Worm (Caenorhabditis elegans): ENCODE data around the gene K09A9.6.

ce11 chrX:15598661-15599384 lies 21.8 kb downstream of the K09A9.6 start:
- no peak for TF ChIP-seq pat-9 (tag; optimal IDR thresholded peaks at IDR 0.05)
- no peak for TF ChIP-seq ceh-22 (tag; optimal IDR thresholded peaks at IDR 0.05)
- no peak for TF ChIP-seq hlh-13 (GFP tag; optimal IDR thresholded peaks at IDR 0.05)
- no peak for TF ChIP-seq hlh-30 (tag; optimal IDR thresholded peaks at IDR 0.05; ENCODE audit: insufficient read depth)
- no peak for TF ChIP-seq fax-1 (tag; optimal IDR thresholded peaks at IDR 0.05)
- no peak for TF ChIP-seq pqm-1 (tag; optimal IDR thresholded peaks at IDR 0.05)
- no peak for TF ChIP-seq Y22D7AL.16 (tag; optimal IDR thresholded peaks at IDR 0.05)
- no peak for TF ChIP-seq tbx-7 (tag; optimal IDR thresholded peaks at IDR 0.05)
- no peak for TF ChIP-seq ceh-24 (tag; optimal IDR thresholded peaks at IDR 0.05)
- no peak for TF ChIP-seq K09A11.1 (tag; optimal IDR thresholded peaks at IDR 0.05; ENCODE audit: insufficient read depth)
- no peak for TF ChIP-seq pha-4 (tag; optimal IDR thresholded peaks at IDR 0.05)
